Fruit fly (Drosophila melanogaster): ENCODE results near the gene CG34448.

CG34448 gene

DNA sequence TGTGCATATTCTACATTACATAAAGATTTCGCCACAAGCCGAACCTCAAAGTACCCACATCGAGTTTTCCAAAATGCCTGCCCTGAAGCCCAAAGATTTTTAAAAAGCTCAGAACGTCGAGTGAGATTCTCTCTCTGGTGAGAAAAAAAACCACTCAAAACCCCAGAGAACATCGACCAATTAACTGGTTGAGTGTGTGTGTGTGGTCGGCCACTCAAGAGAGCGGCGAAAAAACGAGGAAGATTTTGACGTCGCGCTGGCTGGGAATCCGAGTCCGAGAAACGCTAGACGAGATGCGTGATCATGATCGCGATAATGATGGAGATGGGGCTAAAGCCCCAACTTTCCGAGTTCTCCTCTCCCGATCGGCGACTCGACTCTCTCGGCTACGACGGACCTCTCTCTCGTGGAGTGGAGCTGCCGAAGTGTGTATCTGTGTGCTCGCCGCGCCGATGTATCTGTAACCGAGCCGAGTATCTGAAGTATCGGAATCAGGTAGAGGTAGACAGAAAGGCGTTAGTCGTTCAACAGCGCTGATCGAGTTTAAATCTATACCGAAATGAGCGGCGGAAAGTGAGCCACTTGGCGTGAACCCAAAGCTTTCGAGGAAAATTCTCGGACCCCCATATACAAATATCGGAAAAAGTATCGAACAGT, 33.1 kb upstream of the CG34448 start (continued):
- TF ChIP-seq toy (GFP tag; IDR thresholded peaks at IDR 0.05) (no peak), Adf1 (GFP tag; IDR thresholded peaks at IDR 0.05) (peak; percentile 70), Sry-δ (GFP tag; optimal IDR thresholded peaks at IDR 0.05) (no peak), grn (GFP tag; optimal IDR thresholded peaks at IDR 0.05) (peak; percentile 96), CG4404 (GFP tag; IDR thresholded peaks at IDR 0.05) (no peak), tgo (GFP tag; IDR thresholded peaks at IDR 0.05) (no peak; the same call in 2 of the 3 replicates), bigmax (GFP tag; optimal IDR thresholded peaks at IDR 0.05) (no peak), zen (tag; optimal IDR thresholded peaks at IDR 0.05) (no peak), CG6689 (GFP tag; IDR thresholded peaks at IDR 0.05) (no peak), lab (GFP tag; optimal IDR thresholded peaks at IDR 0.05) (peak; percentile 11), CG1647 (GFP tag; optimal IDR thresholded peaks at IDR 0.05) (no peak), cas (GFP tag; IDR thresholded peaks at IDR 0.05) (no peak), Elba2 (GFP tag; optimal IDR thresholded peaks at IDR 0.05) (no peak), CG7556 (GFP tag; optimal IDR thresholded peaks at IDR 0.05) (no peak), Fer3 (tag; optimal IDR thresholded peaks at IDR 0.05) (no peak), Optix (GFP tag; IDR thresholded peaks at IDR 0.05) (no peak), CG6254 (GFP tag; optimal IDR thresholded peaks at IDR 0.05) (no peak), amos (GFP tag; IDR thresholded peaks at IDR 0.05; ENCODE audit: partially characterized antibody) (peak; percentile 47; the same call in 1 of the 2 replicates), CG34376 (GFP tag; optimal IDR thresholded peaks at IDR 0.05) (peak; percentile 13), tx (GFP tag; optimal IDR thresholded peaks at IDR 0.05) (no peak), CG11398 (GFP tag; optimal IDR thresholded peaks at IDR 0.05) (no peak), Asciz (GFP tag; optimal IDR thresholded peaks at IDR 0.05) (no peak), so (GFP tag; IDR thresholded peaks at IDR 0.05) (0 out of 3 replicates have a peak, but pooled peaks have one; percentile 32), pros (GFP tag; optimal IDR thresholded peaks at IDR 0.05) (peak; percentile 2), CG42726 (GFP tag; IDR thresholded peaks at IDR 0.05; ENCODE audit: partially characterized antibody) (no peak; the same call in 1 of the 2 replicates), odd (GFP tag; optimal IDR thresholded peaks at IDR 0.05) (no peak), CG13287 (GFP tag; IDR thresholded peaks at IDR 0.05; ENCODE audit: partially characterized antibody) (peak; percentile 37), CG16863 (GFP tag; optimal IDR thresholded peaks at IDR 0.05) (no peak), Bgb (GFP tag; IDR thresholded peaks at IDR 0.05; ENCODE audit: partially characterized antibody) (no peak; the same call in 1 of the 2 replicates), gt (GFP tag; IDR thresholded peaks at IDR 0.05) (no peak), al (GFP tag; IDR thresholded peaks at IDR 0.05) (no peak), tio (GFP tag; optimal IDR thresholded peaks at IDR 0.05) (no peak), Bteb2 (GFP tag; optimal IDR thresholded peaks at IDR 0.05) (no peak), BEAF-32 (GFP tag; optimal IDR thresholded peaks at IDR 0.05) (peak; percentile 27), CG9817 (tag; optimal IDR thresholded peaks at IDR 0.05) (no peak), CG8290 (GFP tag; optimal IDR thresholded peaks at IDR 0.05) (no peak), CG8290 (tag; optimal IDR thresholded peaks at IDR 0.05) (peak in 1 of 2 experiments; percentile 36), gem (tag; optimal IDR thresholded peaks at IDR 0.05) (no peak), CTCF (GFP tag; optimal IDR thresholded peaks at IDR 0.05) (no peak), scrt (GFP tag; optimal IDR thresholded peaks at IDR 0.05) (no peak), CG3407 (GFP tag; optimal IDR thresholded peaks at IDR 0.05) (no peak), CG31388 (GFP tag; optimal IDR thresholded peaks at IDR 0.05) (no peak), Trl (optimal IDR thresholded peaks at IDR 0.05) (peak; percentile 88 to 91), Trl (GFP tag; optimal IDR thresholded peaks at IDR 0.05) (peak; percentile 4), Lpt (GFP tag; optimal IDR thresholded peaks at IDR 0.05) (no peak), ash1 (GFP tag; optimal IDR thresholded peaks at IDR 0.05) (no peak), Hey (tag; optimal IDR thresholded peaks at IDR 0.05) (no peak), CG10431 (GFP tag; optimal IDR thresholded peaks at IDR 0.05) (no peak), Eip74EF (GFP tag; optimal IDR thresholded peaks at IDR 0.05) (peak in 1 of 2 experiments; percentile 22), CG13296 (GFP tag; optimal IDR thresholded peaks at IDR 0.05) (no peak), gsb (GFP tag; IDR thresholded peaks at IDR 0.05) (no peak)
